Worm (Caenorhabditis elegans): ENCODE measurements around the gene srh-32.

The srh-32 gene

ce11 chrV:17706217-17706806, 5.3 kb downstream of the srh-32 start:
- TF ChIP-seq hrde-1 (tag; optimal IDR thresholded peaks at IDR 0.05; ENCODE audit: borderline replicate concordance) = no peak
- no peak for TF ChIP-seq C06A6.2 (GFP tag; conservative IDR thresholded peaks at IDR 0.05)
- no peak for TF ChIP-seq T07F8.4 (tag; optimal IDR thresholded peaks at IDR 0.05)
- no peak for TF ChIP-seq mel-28 (tag; optimal IDR thresholded peaks at IDR 0.05; ENCODE audit: borderline replicate concordance)
- TF ChIP-seq hmg-20 (GFP tag; IDR thresholded peaks at IDR 0.05) = no peak
- TF ChIP-seq unc-130 (GFP tag; optimal IDR thresholded peaks at IDR 0.05) = no peak
- TF ChIP-seq Y67H2A.10 (GFP tag; conservative IDR thresholded peaks at IDR 0.05) = no peak
- TF ChIP-seq ztf-18 (tag; optimal IDR thresholded peaks at IDR 0.05) = no peak
- no peak for TF ChIP-seq egl-18 (GFP tag; IDR thresholded peaks at IDR 0.05)
- TF ChIP-seq sptf-2 (GFP tag; optimal IDR thresholded peaks at IDR 0.05) = no peak
- TF ChIP-seq nhr-90 (tag; optimal IDR thresholded peaks at IDR 0.05) = no peak
- TF ChIP-seq madf-3 (GFP tag; IDR thresholded peaks at IDR 0.05) = no peak
- no peak for TF ChIP-seq ceh-100 (GFP tag; IDR thresholded peaks at IDR 0.05)

DNA sequence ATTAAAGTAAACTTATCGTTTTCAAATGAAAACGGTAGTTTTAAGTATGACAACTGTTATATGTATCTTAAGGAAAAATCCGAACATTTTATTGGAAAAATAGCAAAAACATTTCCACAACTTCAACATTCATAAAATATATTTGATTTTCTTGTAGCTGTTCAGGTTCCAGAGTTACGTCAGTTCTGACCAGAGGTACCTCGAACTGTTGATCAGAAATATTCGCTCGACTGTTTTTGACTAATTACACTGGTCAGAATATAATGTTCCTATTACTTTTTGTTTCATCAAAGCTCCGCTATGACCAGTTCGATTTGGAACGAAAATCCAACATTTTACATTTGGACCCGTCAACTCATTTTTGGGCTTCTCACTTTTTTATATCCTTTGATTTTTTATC, 6.0 kb downstream of the srh-32 start, which contains the start of gene srh-31:
TSS of gene srh-31 (plus strand) at position 301 of the 400 bp plus-strand sequence.
- TF ChIP-seq athp-1 (tag; optimal IDR thresholded peaks at IDR 0.05) (no peak), madf-10 (tag; optimal IDR thresholded peaks at IDR 0.05) (no peak), hlh-12 (tag; optimal IDR thresholded peaks at IDR 0.05) (no peak), aptf-3 (GFP tag; IDR thresholded peaks at IDR 0.05) (no peak), pbrm-1 (GFP tag; IDR thresholded peaks at IDR 0.05) (no peak), F57A8.1 (GFP tag; optimal IDR thresholded peaks at IDR 0.05) (no peak)

DNA sequence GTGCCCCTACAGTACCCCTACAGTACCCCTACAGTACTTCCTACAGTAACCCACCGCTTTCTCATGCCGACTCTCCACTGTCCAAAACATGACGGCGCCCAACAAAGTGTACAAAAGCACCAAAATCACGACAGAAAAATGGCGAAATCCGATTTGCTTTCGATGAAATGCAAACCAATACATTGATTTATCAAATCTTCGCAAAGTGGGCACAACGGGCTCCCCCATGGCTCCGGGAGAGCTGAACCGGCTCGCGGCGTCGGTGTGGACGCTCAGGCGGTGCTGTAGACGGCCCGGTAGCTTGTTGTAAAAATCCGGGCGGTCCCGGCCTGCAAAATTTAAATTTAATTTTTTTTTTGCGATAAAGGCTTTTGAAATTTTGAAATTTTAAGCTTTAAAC, 11.3 kb downstream of the srh-32 start:
- no peak for TF ChIP-seq snpc-1.1 (tag; optimal IDR thresholded peaks at IDR 0.05; ENCODE audit: insufficient read depth)
- 0 out of 2 replicates have a peak, but pooled peaks have one; percentile 44 for TF ChIP-seq nhr-120 (GFP tag; IDR thresholded peaks at IDR 0.05)
- peak; percentile 68 for TF ChIP-seq zfh-2 (GFP tag; conservative IDR thresholded peaks at IDR 0.05)
- TF ChIP-seq efl-1 (GFP tag; optimal IDR thresholded peaks at IDR 0.05) = no peak
- no peak for TF ChIP-seq D2030.7 (GFP tag; IDR thresholded peaks at IDR 0.05)
- TF ChIP-seq F49E8.2 (tag; optimal IDR thresholded peaks at IDR 0.05; ENCODE audit: insufficient read depth) = no peak
- no peak for TF ChIP-seq aptf-2 (GFP tag; conservative IDR thresholded peaks at IDR 0.05)
- no peak for TF ChIP-seq ceh-40 (GFP tag; IDR thresholded peaks at IDR 0.05)

ce11 chrV:17714330-17714729, 13.3 kb downstream of the srh-32 start, which contains the start of gene twk-33:
Gene twk-33, minus strand, starts transcription at chrV:17714377.
- TF ChIP-seq nhr-80 (tag; optimal IDR thresholded peaks at IDR 0.05) (peak; percentile 76), bed-1 (GFP tag; IDR thresholded peaks at IDR 0.05) (no peak)

DNA sequence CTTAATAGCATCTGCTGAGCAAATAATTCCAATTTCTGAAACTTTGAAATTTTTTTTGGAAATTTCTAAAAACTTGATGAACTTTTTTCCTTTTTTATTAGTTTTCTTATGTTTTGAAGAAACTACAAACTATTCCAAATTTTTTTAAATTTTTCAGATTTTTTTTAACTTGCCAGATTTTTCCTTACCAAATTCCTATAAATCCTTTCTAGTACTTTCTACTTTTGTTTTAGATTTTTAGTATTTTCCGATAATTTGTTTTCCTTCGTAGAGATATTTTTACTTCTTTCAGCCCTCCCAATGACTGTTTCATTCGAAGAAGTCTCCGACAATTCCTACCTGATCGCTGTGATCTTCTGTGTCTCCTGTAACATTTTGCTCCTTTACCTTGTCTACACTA, 17.6 kb downstream of the srh-32 start, which contains the start of gene str-77:
TSS of gene str-77 (plus strand) at position 301 of the 400 bp plus-strand sequence.
- TF ChIP-seq F23B12.7 (tag; optimal IDR thresholded peaks at IDR 0.05; ENCODE audit: insufficient read depth) (no peak), mel-28 (tag; optimal IDR thresholded peaks at IDR 0.05; ENCODE audit: borderline replicate concordance) (no peak), hrde-1 (tag; optimal IDR thresholded peaks at IDR 0.05; ENCODE audit: borderline replicate concordance) (no peak), cebp-2 (GFP tag; IDR thresholded peaks at IDR 0.05) (no peak)
